Fruit fly (Drosophila melanogaster) whole organism: Measurements from ENCODE around the gene CG14221.

Source experiments
- CG8478 ChIP-seq: fragments of >200 bp; optimal IDR thresholded peaks from 2 replicates; lab custom pipeline; 2018; ENCODE audit warnings: inconsistent platforms
- EcR ChIP-seq, 2 experiments: fragments of >200 bp; optimal IDR thresholded peaks; 2 replicates each; lab custom pipeline; 2017; ENCODE audit warnings: missing biosample characterization in 2 of 2, missing genetic modification characterization in 2 of 2, missing genetic modification reagents in 2 of 2
- psq ChIP-seq: fragments of >200 bp; optimal IDR thresholded peaks from 2 replicates; lab custom pipeline; 2017

The CG14221 gene

dm6 chrX:19577940-19578632, 43.0 kb downstream of the CG14221 start:
- TF ChIP-seq CG8478 (lab: Kevin White, UChicago), result no peak

dm6 chrX:19573687-19574086, 47.4 kb downstream of the CG14221 start:
- TF ChIP-seq CG8478 (lab: Kevin White, UChicago) (no peak), psq (lab: Kevin White, UChicago) (no peak), EcR (GFP tag; optimal IDR thresholded peaks at IDR 0.05; lab: Kevin White, UChicago) (no peak)
